Worm (Caenorhabditis elegans): ENCODE results near the gene mcm-10.
A peak's percentile ranks its signal among the peaks of the same experiment; 100 is the strongest.

The mcm-10 gene

ce11 chrIII:11286069-11286468, 31.3 kb upstream of the mcm-10 start (continued):
- TF ChIP-seq ztf-4 (tag; optimal IDR thresholded peaks at IDR 0.05) (no peak), isw-1 (GFP tag; IDR thresholded peaks at IDR 0.05) (peak; percentile 41), unc-130 (tag; optimal IDR thresholded peaks at IDR 0.05) (no peak), C34B4.2 (tag; optimal IDR thresholded peaks at IDR 0.05) (no peak), nhr-47 (tag; optimal IDR thresholded peaks at IDR 0.05) (no peak), snu-23 (GFP tag; optimal IDR thresholded peaks at IDR 0.05) (peak; percentile 26), mef-2 (tag; optimal IDR thresholded peaks at IDR 0.05) (no peak), mdl-1 (tag; optimal IDR thresholded peaks at IDR 0.05) (no peak), nhr-19 (GFP tag; conservative IDR thresholded peaks at IDR 0.05) (peak; percentile 25), dsc-1 (tag; optimal IDR thresholded peaks at IDR 0.05) (peak; percentile 57), grh-1 (GFP tag; IDR thresholded peaks at IDR 0.05) (no peak; the same call in 1 of the 2 replicates), hlh-17 (GFP tag; optimal IDR thresholded peaks at IDR 0.05; ENCODE audit: borderline replicate concordance) (no peak), egl-27 (tag; optimal IDR thresholded peaks at IDR 0.05) (no peak), F16B12.6 (tag; optimal IDR thresholded peaks at IDR 0.05) (peak; percentile 22), tlp-1 (tag; optimal IDR thresholded peaks at IDR 0.05) (no peak), lin-39 (tag; optimal IDR thresholded peaks at IDR 0.05) (no peak), skn-1 (tag; optimal IDR thresholded peaks at IDR 0.05) (no peak), vab-15 (tag; optimal IDR thresholded peaks at IDR 0.05) (no peak), ceh-63 (GFP tag; optimal IDR thresholded peaks at IDR 0.05) (no peak), hlh-4 (tag; optimal IDR thresholded peaks at IDR 0.05) (no peak), nhr-20 (tag; optimal IDR thresholded peaks at IDR 0.05) (no peak), C04F5.9 (tag; optimal IDR thresholded peaks at IDR 0.05) (peak; percentile 1), elt-3 (tag; optimal IDR thresholded peaks at IDR 0.05) (no peak), irx-1 (tag; optimal IDR thresholded peaks at IDR 0.05) (peak; percentile 68), zip-4 (GFP tag; optimal IDR thresholded peaks at IDR 0.05) (no peak), egl-13 (tag; optimal IDR thresholded peaks at IDR 0.05) (peak; percentile 48), tbx-2 (tag; optimal IDR thresholded peaks at IDR 0.05) (peak; percentile 70), fkh-10 (GFP tag; optimal IDR thresholded peaks at IDR 0.05) (no peak), blmp-1 (tag; optimal IDR thresholded peaks at IDR 0.05) (no peak), sptf-1 (tag; optimal IDR thresholded peaks at IDR 0.05) (no peak), lsy-2 (tag; optimal IDR thresholded peaks at IDR 0.05) (peak; percentile 50 to 54), ceh-82 (tag; optimal IDR thresholded peaks at IDR 0.05) (peak in 1 of 3 experiments; percentile 53), ceh-8 (GFP tag; optimal IDR thresholded peaks at IDR 0.05) (no peak), fkh-8 (tag; optimal IDR thresholded peaks at IDR 0.05) (peak; percentile 13), xbp-1 (tag; optimal IDR thresholded peaks at IDR 0.05) (peak; percentile 41), fkh-4 (tag; optimal IDR thresholded peaks at IDR 0.05; ENCODE audit: borderline replicate concordance) (peak; percentile 64), lin-35 (GFP tag; optimal IDR thresholded peaks at IDR 0.05) (peak; percentile 89 to 92), nhr-90 (tag; optimal IDR thresholded peaks at IDR 0.05; ENCODE audit: poor library complexity) (peak; percentile 60), alr-1 (tag; optimal IDR thresholded peaks at IDR 0.05; ENCODE audit: borderline replicate concordance) (no peak), snpc-4 (tag; optimal IDR thresholded peaks at IDR 0.05) (no peak), pax-3 (tag; optimal IDR thresholded peaks at IDR 0.05) (peak; percentile 53), nhr-85 (tag) (peak; percentile 86), hpl-2 (GFP tag; optimal IDR thresholded peaks at IDR 0.05) (no peak), lin-14 (GFP tag; optimal IDR thresholded peaks at IDR 0.05) (no peak), dpl-1 (GFP tag; optimal IDR thresholded peaks at IDR 0.05) (peak; percentile 81 to 90 (median 85)), pqm-1 (tag; optimal IDR thresholded peaks at IDR 0.05) (no peak), nhr-84 (tag; optimal IDR thresholded peaks at IDR 0.05) (no peak), jun-1 (tag; optimal IDR thresholded peaks at IDR 0.05) (no peak), nhr-71 (tag; optimal IDR thresholded peaks at IDR 0.05) (no peak), sox-4 (tag; optimal IDR thresholded peaks at IDR 0.05) (no peak), nhr-28 (tag; optimal IDR thresholded peaks at IDR 0.05) (no peak), lir-3 (tag; optimal IDR thresholded peaks at IDR 0.05; ENCODE audit: poor library complexity) (no peak)

All from whole organism, L1 larva.